Worm (Caenorhabditis elegans) whole organism, L4 larva: Measurements from ENCODE around the gene F52H3.11.
"Not testable (repeated sequence)": the region's sequence is repeated elsewhere in the genome, so short reads cannot be mapped to it uniquely, and the experiment has no call there.

Source experiments
- D1046.2 ChIP-seq: fragments of 200-800 bp; sonication (Bioruptor generic); IDR thresholded peaks from 2 replicates; pipeline ENCODE4 v1.3.6; 2022; ENCODE audit warnings: missing genetic modification characterization, missing compliant biosample characterization
- F26F4.8 ChIP-seq: fragments of 200-800 bp; sonication (Bioruptor generic); conservative IDR thresholded peaks from 2 replicates; pipeline ENCODE4 v1.3.6; 2022; ENCODE audit warnings: missing genetic modification characterization, missing compliant biosample characterization
- F37D6.2 ChIP-seq: sonication (generic microtip); optimal IDR thresholded peaks from 2 replicates; lab custom pipeline; 2016; ENCODE audit warnings: mild to moderate bottlenecking, missing genetic modification characterization, missing compliant biosample characterization
- F44E2.7 ChIP-seq: fragments of 200-800 bp; sonication (Bioruptor generic); IDR thresholded peaks from 2 replicates; pipeline ENCODE4 v2.1.2; 2022; ENCODE audit warnings: missing genetic modification characterization, missing compliant biosample characterization
- F49E8.2 ChIP-seq: sonication (generic microtip); optimal IDR thresholded peaks from 2 replicates; lab custom pipeline; 2016; ENCODE audit warnings: missing compliant biosample characterization, mild to moderate bottlenecking, missing genetic modification characterization, borderline replicate concordance
- T26A8.4 ChIP-seq: fragments of 200-800 bp; sonication (Bioruptor generic); IDR thresholded peaks from 2 replicates; pipeline ENCODE4 v1.3.6; 2022; ENCODE audit warnings: missing genetic modification characterization, missing compliant biosample characterization
- Y48G9A.11 ChIP-seq: fragments of 200-800 bp; sonication (Bioruptor generic); IDR thresholded peaks from 2 replicates; pipeline ENCODE4 v1.3.6; 2022; ENCODE audit warnings: missing genetic modification reagents, missing genetic modification characterization, missing compliant biosample characterization
- Y75B8A.6 ChIP-seq: fragments of 200-800 bp; sonication (Bioruptor generic); IDR thresholded peaks from 2 replicates; pipeline ENCODE4 v1.3.6; 2022; ENCODE audit warnings: missing genetic modification reagents, missing genetic modification characterization, missing compliant biosample characterization
- arid-1 ChIP-seq: fragments of 200-800 bp; sonication (Bioruptor generic); conservative IDR thresholded peaks from 2 replicates; pipeline ENCODE4 v1.3.6; 2022; ENCODE audit warnings: missing genetic modification reagents, missing genetic modification characterization, missing compliant biosample characterization
- ceh-20 ChIP-seq: fragments of 200-800 bp; sonication (Bioruptor generic); IDR thresholded peaks from 2 replicates; pipeline ENCODE4 v1.3.6; 2022; ENCODE audit warnings: missing genetic modification reagents, missing genetic modification characterization, missing compliant biosample characterization
- ceh-44 ChIP-seq: fragments of 200-800 bp; sonication (Bioruptor generic); IDR thresholded peaks from 2 replicates; pipeline ENCODE4 v1.3.6; 2022; ENCODE audit warnings: missing genetic modification reagents, missing genetic modification characterization, missing compliant biosample characterization
- ctbp-1 ChIP-seq: fragments of 200-800 bp; sonication (Bioruptor generic); IDR thresholded peaks from 2 replicates; pipeline ENCODE4 v1.3.6; 2022; ENCODE audit warnings: missing genetic modification reagents, missing genetic modification characterization, missing compliant biosample characterization
- daf-19 ChIP-seq: fragments of 200-800 bp; sonication (Bioruptor generic); conservative IDR thresholded peaks from 2 replicates; pipeline ENCODE4 v1.3.6; 2022; ENCODE audit warnings: missing genetic modification characterization, missing compliant biosample characterization
- dmd-6 ChIP-seq: fragments of 200-800 bp; sonication (Bioruptor generic); IDR thresholded peaks from 2 replicates; pipeline ENCODE4 v1.3.6; 2022; ENCODE audit warnings: missing genetic modification reagents, missing genetic modification characterization, missing compliant biosample characterization
- dmd-9 ChIP-seq: fragments of 200-800 bp; sonication (Bioruptor generic); IDR thresholded peaks from 2 replicates; pipeline ENCODE4 v1.3.6; 2022; ENCODE audit warnings: missing genetic modification reagents, missing genetic modification characterization, missing compliant biosample characterization
- duxl-1 ChIP-seq: sonication (generic microtip); optimal IDR thresholded peaks from 2 replicates; lab custom pipeline; 2016; ENCODE audit warnings: mild to moderate bottlenecking, missing genetic modification characterization, moderate library complexity, missing compliant biosample characterization; ENCODE audit not compliant: poor library complexity
- egl-43 ChIP-seq: fragments of 200-800 bp; sonication (Bioruptor generic); IDR thresholded peaks from 2 replicates; pipeline ENCODE4 v1.3.6; 2022; ENCODE audit warnings: missing genetic modification reagents, missing genetic modification characterization, missing compliant biosample characterization
- hmg-1.1 ChIP-seq: fragments of 200-800 bp; sonication (Bioruptor generic); IDR thresholded peaks from 2 replicates; pipeline ENCODE4 v1.3.6; 2022; ENCODE audit warnings: missing genetic modification reagents, missing genetic modification characterization, missing compliant biosample characterization
- lim-7 ChIP-seq: fragments of 200-800 bp; sonication (Bioruptor generic); IDR thresholded peaks from 2 replicates; pipeline ENCODE4 v1.3.6; 2022; ENCODE audit warnings: missing genetic modification characterization, missing compliant biosample characterization
- lin-1 ChIP-seq: fragments of 200-800 bp; sonication (Bioruptor generic); IDR thresholded peaks from 2 replicates; pipeline ENCODE4 v1.3.6; 2022; ENCODE audit warnings: missing genetic modification reagents, missing genetic modification characterization, missing compliant biosample characterization
- lin-38 ChIP-seq: fragments of 200-800 bp; sonication (Bioruptor generic); IDR thresholded peaks from 2 replicates; pipeline ENCODE4 v1.3.6; 2022; ENCODE audit warnings: missing genetic modification reagents, missing genetic modification characterization, missing compliant biosample characterization
- lsy-2 ChIP-seq, 2 experiments: fragments of 150-350 bp in 1 of 2; sonication (generic microtip) in 1 of 2; optimal IDR thresholded peaks; 2 replicates each; lab custom pipeline; 2014 to 2017; ENCODE audit warnings: missing biosample characterization in 2 of 2, missing genetic modification characterization in 2 of 2
- madf-5 ChIP-seq, 2 experiments: fragments of 200-800 bp; sonication (Bioruptor generic); IDR thresholded peaks; 2 replicates each; pipeline ENCODE4 v1.3.6; 2022; ENCODE audit warnings: missing compliant biosample characterization in 2 of 2, missing genetic modification characterization in 2 of 2
- madf-9 ChIP-seq: fragments of 200-800 bp; sonication (Bioruptor generic); conservative IDR thresholded peaks from 2 replicates; pipeline ENCODE4 v1.3.6; 2022; ENCODE audit warnings: missing genetic modification reagents, missing genetic modification characterization, missing compliant biosample characterization
- mdt-29 ChIP-seq: fragments of 200-800 bp; sonication (Bioruptor generic); IDR thresholded peaks from 2 replicates; pipeline ENCODE4 v1.3.6; 2022; ENCODE audit warnings: missing genetic modification reagents, missing genetic modification characterization, missing compliant biosample characterization
- mes-2 ChIP-seq: sonication (generic microtip); optimal IDR thresholded peaks from 2 replicates; lab custom pipeline; 2016; ENCODE audit warnings: missing genotype, mild to moderate bottlenecking, missing genetic modification characterization, missing compliant biosample characterization; ENCODE audit not compliant: poor library complexity, severe bottlenecking
- nhr-102 ChIP-seq: sonication (generic microtip); optimal IDR thresholded peaks from 2 replicates; lab custom pipeline; 2016; ENCODE audit warnings: mild to moderate bottlenecking, missing genetic modification characterization, moderate library complexity, missing compliant biosample characterization
- nhr-11 ChIP-seq: fragments of 150-350 bp; optimal IDR thresholded peaks from 2 replicates; lab custom pipeline; 2014; ENCODE audit warnings: missing biosample characterization, missing genetic modification characterization
- nhr-41 ChIP-seq: fragments of 200-800 bp; sonication (Bioruptor generic); IDR thresholded peaks from 2 replicates; pipeline ENCODE4 v1.3.6; 2022; ENCODE audit warnings: missing genetic modification reagents, missing genetic modification characterization, missing compliant biosample characterization
- nhr-48 ChIP-seq: sonication (generic microtip); optimal IDR thresholded peaks from 2 replicates; lab custom pipeline; 2016; ENCODE audit warnings: mild to moderate bottlenecking, missing genetic modification characterization, missing compliant biosample characterization
- nhr-6 ChIP-seq: fragments of 150-350 bp; optimal IDR thresholded peaks from 2 replicates; lab custom pipeline; 2014; ENCODE audit warnings: missing biosample characterization, missing genetic modification characterization
- pha-4 ChIP-seq, 2 experiments: fragments of 150-350 bp in 1 of 2; fragments of 200-800 bp in 1 of 2; sonication (Bioruptor generic) in 1 of 2; IDR thresholded peaks in 1 of 2; optimal IDR thresholded peaks in 1 of 2; 2 replicates each; pipeline versions ENCODE4 v1.3.6 to Lab custom; 2014 to 2022; ENCODE audit warnings: missing genetic modification characterization in 2 of 2, missing genetic modification reagents in 2 of 2, missing biosample characterization in 1 of 2, missing compliant biosample characterization in 1 of 2
- rbr-2 ChIP-seq: sonication (generic microtip); optimal IDR thresholded peaks from 2 replicates; lab custom pipeline; 2016; ENCODE audit warnings: missing genotype, missing genetic modification characterization, missing compliant biosample characterization
- saeg-2 ChIP-seq: fragments of 200-800 bp; sonication (Bioruptor generic); IDR thresholded peaks from 2 replicates; pipeline ENCODE4 v1.3.6; 2022; ENCODE audit warnings: missing genetic modification reagents, missing genetic modification characterization, missing compliant biosample characterization
- set-16 ChIP-seq: fragments of 200-800 bp; sonication (Bioruptor generic); IDR thresholded peaks from 2 replicates; pipeline ENCODE4 v1.3.6; 2022; ENCODE audit warnings: missing genetic modification reagents, missing genetic modification characterization, missing compliant biosample characterization
- snpc-1.2 ChIP-seq: fragments of 200-800 bp; sonication (Bioruptor generic); IDR thresholded peaks from 2 replicates; pipeline ENCODE4 v1.3.6; 2022; ENCODE audit warnings: missing genetic modification reagents, missing genetic modification characterization, missing compliant biosample characterization
- spr-1 ChIP-seq: sonication (generic microtip); optimal IDR thresholded peaks from 2 replicates; lab custom pipeline; 2016; ENCODE audit warnings: mild to moderate bottlenecking, missing genetic modification characterization, missing compliant biosample characterization
- tra-1 ChIP-seq: fragments of 200-800 bp; sonication (Bioruptor generic); IDR thresholded peaks from 2 replicates; pipeline ENCODE4 v1.3.6; 2022; ENCODE audit warnings: missing genetic modification reagents, missing genetic modification characterization, missing compliant biosample characterization
- unc-62 ChIP-seq, 3 experiments: fragments of 150-350 bp in 1 of 3; sonication (generic microtip); optimal IDR thresholded peaks in 2 of 3; peaks in 1 of 3; 1 replicate in 1 of 3; 2 replicates in 2 of 3; lab custom pipeline; 2014 to 2017; ENCODE audit warnings: missing biosample characterization in 3 of 3, missing genetic modification characterization in 3 of 3, missing genetic modification reagents in 3 of 3, missing genotype in 1 of 3
- vab-7 ChIP-seq: fragments of 200-800 bp; sonication (Bioruptor generic); IDR thresholded peaks from 2 replicates; pipeline ENCODE4 v1.3.6; 2022; ENCODE audit warnings: missing genetic modification reagents, missing genetic modification characterization, missing compliant biosample characterization

The F52H3.11 gene

ce11 chrII:10035425-10035824, 9.5 kb downstream of the F52H3.11 start:
- TF ChIP-seq tra-1, result no peak
- TF ChIP-seq unc-62 (GFP tag; optimal IDR thresholded peaks at IDR 0.05 in 1 of 2; lab: Kevin White, UChicago), result peak in 1 of 2 experiments; percentile 93
- no peak for TF ChIP-seq unc-62 (tag; optimal IDR thresholded peaks at IDR 0.05; lab: Kevin White, UChicago)

ce11 chrII:10034769-10035168, 10.2 kb downstream of the F52H3.11 start:
- 0 out of 2 replicates have a peak, but pooled peaks have one; percentile 36 for TF ChIP-seq nhr-41 (GFP tag; lab: Robert Waterston, UW)
- peak; percentile 79 for TF ChIP-seq ceh-44 (GFP tag; lab: Robert Waterston, UW)
- 0 out of 2 replicates have a peak, but pooled peaks have one; percentile 20 for TF ChIP-seq saeg-2
- TF ChIP-seq egl-43 (GFP tag; lab: Robert Waterston, UW), result peak; percentile 78
- peak; percentile 69; the same call in 1 of the 2 replicates for TF ChIP-seq pha-4 (GFP tag; IDR thresholded peaks at IDR 0.05; lab: Robert Waterston, UW)
- not testable (repeated sequence) for TF ChIP-seq pha-4 (tag; optimal IDR thresholded peaks at IDR 0.05; lab: Kevin White, UChicago)
- TF ChIP-seq set-16, result peak; percentile 42; the same call in 1 of the 2 replicates
- peak; percentile 58; the same call in 1 of the 2 replicates for TF ChIP-seq arid-1 (GFP tag; lab: Robert Waterston, UW)
- peak; percentile 76 for TF ChIP-seq T26A8.4 (GFP tag; lab: Robert Waterston, UW)
- peak; percentile 74; the same call in 1 of the 2 replicates for TF ChIP-seq D1046.2
- 0 out of 2 replicates have a peak, but pooled peaks have one; percentile 16 for TF ChIP-seq mdt-29 (GFP tag; lab: Robert Waterston, UW)
- TF ChIP-seq lin-1, result 0 out of 2 replicates have a peak, but pooled peaks have one; percentile 25
- TF ChIP-seq tra-1, result peak; percentile 49; the same call in 1 of the 2 replicates
- TF ChIP-seq ctbp-1 (GFP tag; lab: Robert Waterston, UW), result peak; percentile 76; the same call in 1 of the 2 replicates
- TF ChIP-seq madf-5 (GFP tag; IDR thresholded peaks at IDR 0.05; lab: Robert Waterston, UW), result 0 out of 4 replicates have a peak, but pooled peaks of 1 of the 2 experiments have one; percentile 63
- peak; percentile 91 for TF ChIP-seq lin-38
- peak; percentile 89 for TF ChIP-seq hmg-1.1 (GFP tag; lab: Robert Waterston, UW)
- peak; percentile 86 for TF ChIP-seq vab-7 (GFP tag; lab: Robert Waterston, UW)
- TF ChIP-seq Y48G9A.11, result peak; percentile 63
- TF ChIP-seq dmd-6 (GFP tag; lab: Robert Waterston, UW), result peak; percentile 56
- peak; percentile 66; the same call in 1 of the 2 replicates for TF ChIP-seq ceh-20 (GFP tag; lab: Robert Waterston, UW)
- 0 out of 2 replicates have a peak, but pooled peaks have one; percentile 66 for TF ChIP-seq dmd-9 (GFP tag; lab: Robert Waterston, UW)
- peak; percentile 49 for TF ChIP-seq mes-2 (tag; lab: Kevin White, UChicago)
- TF ChIP-seq snpc-1.2 (GFP tag; lab: Robert Waterston, UW), result peak; percentile 58; the same call in 1 of the 2 replicates

DNA sequence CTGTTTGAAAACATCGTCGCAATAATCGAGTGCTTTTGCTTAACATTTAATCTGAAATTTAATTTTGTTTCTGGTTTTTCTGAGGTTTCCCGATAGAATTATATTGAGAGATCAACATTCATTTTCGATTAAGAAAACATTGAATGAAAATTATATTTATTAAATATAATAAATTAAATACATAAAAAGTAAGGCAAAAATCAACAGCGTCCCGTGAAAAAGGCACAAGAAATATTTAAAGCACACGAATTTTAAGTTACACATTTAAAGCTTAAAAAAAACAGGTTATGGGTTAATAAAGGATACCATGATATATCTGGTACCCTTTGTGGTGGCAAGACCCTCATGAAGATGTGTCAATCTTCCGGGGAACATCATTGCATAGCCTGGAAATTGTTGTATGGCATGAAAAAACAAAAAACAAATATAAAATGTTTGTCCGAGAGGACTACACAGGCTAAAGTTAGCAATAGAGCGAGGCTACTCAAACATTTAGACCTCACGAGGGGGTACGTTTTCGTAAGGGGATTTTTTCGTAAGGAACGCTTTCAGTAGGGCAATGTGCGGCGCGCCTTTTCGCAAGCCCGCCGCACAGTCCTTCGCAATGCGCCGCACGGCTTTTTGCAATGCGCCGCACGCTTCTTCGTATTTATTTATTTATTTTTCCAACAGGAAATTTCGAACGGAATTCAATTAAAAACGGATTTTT, 11.6 kb downstream of the F52H3.11 start, which contains the start of gene mtcu-2:
TSS of gene mtcu-2 (minus strand) at position 51 of the 709 bp plus-strand sequence.
- TF ChIP-seq F49E8.2 (tag; lab: Kevin White, UChicago), result peak; percentile 32
- peak; percentile 97 for TF ChIP-seq saeg-2
- TF ChIP-seq duxl-1 (tag; lab: Kevin White, UChicago), result peak; percentile 40
- TF ChIP-seq pha-4 (GFP tag; IDR thresholded peaks at IDR 0.05; lab: Robert Waterston, UW), result peak; percentile 98
- not testable (repeated sequence) for TF ChIP-seq pha-4 (tag; optimal IDR thresholded peaks at IDR 0.05; lab: Kevin White, UChicago)
- peak; percentile 96 for TF ChIP-seq lin-1
- peak; percentile 98 for TF ChIP-seq ceh-44 (GFP tag; lab: Robert Waterston, UW)
- TF ChIP-seq spr-1, result peak; percentile 55
- peak; percentile 57 for TF ChIP-seq nhr-48
- peak; percentile 94 for TF ChIP-seq madf-9 (GFP tag; lab: Robert Waterston, UW)
- 0 out of 2 replicates have a peak, but pooled peaks have one; percentile 31 for TF ChIP-seq F26F4.8
- TF ChIP-seq Y75B8A.6 (GFP tag; lab: Robert Waterston, UW), result peak; percentile 93
- TF ChIP-seq nhr-11 (tag; lab: Kevin White, UChicago), result peak; percentile 80
- peak; percentile 99 for TF ChIP-seq ceh-20 (GFP tag; lab: Robert Waterston, UW)
- TF ChIP-seq T26A8.4 (GFP tag; lab: Robert Waterston, UW), result peak; percentile 99
- TF ChIP-seq set-16, result peak; percentile 85
- TF ChIP-seq madf-5 (GFP tag; IDR thresholded peaks at IDR 0.05; lab: Robert Waterston, UW), result peak; percentile 62 to 95; a peak in 2 of 4 replicates
- peak; percentile 99 for TF ChIP-seq hmg-1.1 (GFP tag; lab: Robert Waterston, UW)
- peak; percentile 69 for TF ChIP-seq nhr-6
- TF ChIP-seq ctbp-1 (GFP tag; lab: Robert Waterston, UW), result peak; percentile 98
- TF ChIP-seq rbr-2 (tag; lab: Kevin White, UChicago), result peak; percentile 81
- TF ChIP-seq nhr-102 (tag; lab: Kevin White, UChicago), result peak; percentile 79
- peak; percentile 100 for TF ChIP-seq vab-7 (GFP tag; lab: Robert Waterston, UW)
- peak; percentile 56 for TF ChIP-seq F37D6.2 (tag; lab: Kevin White, UChicago)
- peak; percentile 98 for TF ChIP-seq D1046.2
- TF ChIP-seq F44E2.7 (GFP tag; lab: Robert Waterston, UW), result peak; percentile 81
- peak; percentile 65 to 90 for TF ChIP-seq lsy-2 (tag; optimal IDR thresholded peaks at IDR 0.05; lab: Kevin White, UChicago)
- TF ChIP-seq daf-19, result peak; percentile 98
- TF ChIP-seq lim-7 (GFP tag; lab: Robert Waterston, UW), result peak; percentile 83
